Worm (Caenorhabditis elegans) whole organism, young adult: ENCODE measurements around the gene hsd-2.
A peak's percentile ranks its signal among the peaks of the same experiment; 100 is the strongest.

ENCODE experiments used
- B0019.2 ChIP-seq: fragments of 200-800 bp; sonication (Bioruptor generic); conservative IDR thresholded peaks from 2 replicates; pipeline ENCODE4 v1.3.6; 2022; ENCODE audit warnings: missing genetic modification reagents, missing genetic modification characterization, missing compliant biosample characterization
- F22D6.2 ChIP-seq: sonication (generic microtip); optimal IDR thresholded peaks from 2 replicates; lab custom pipeline; 2016; ENCODE audit warnings: mild to moderate bottlenecking, missing genetic modification characterization, missing compliant biosample characterization
- F23B12.7 ChIP-seq: sonication (generic microtip); optimal IDR thresholded peaks from 2 replicates; lab custom pipeline; 2017; ENCODE audit warnings: missing genetic modification characterization, mild to moderate bottlenecking, missing compliant biosample characterization, antibody characterized with exemption, moderate library complexity; ENCODE audit not compliant: insufficient read depth
- F39B2.1 ChIP-seq: fragments of 200-800 bp; sonication (Bioruptor generic); IDR thresholded peaks from 2 replicates; pipeline ENCODE4 v1.3.6; 2022; ENCODE audit warnings: missing genetic modification reagents, missing genetic modification characterization, missing compliant biosample characterization
- F49E8.2 ChIP-seq: sonication (generic microtip); optimal IDR thresholded peaks from 3 replicates; lab custom pipeline; 2017; ENCODE audit warnings: missing genetic modification characterization, mild to moderate bottlenecking, missing compliant biosample characterization, antibody characterized with exemption, moderate library complexity; ENCODE audit not compliant: insufficient read depth
- F52B5.7 ChIP-seq: sonication (generic microtip); optimal IDR thresholded peaks from 2 replicates; lab custom pipeline; 2016; ENCODE audit warnings: mild to moderate bottlenecking, missing genetic modification characterization, missing compliant biosample characterization
- Y53G8AR.9 ChIP-seq: fragments of 200-800 bp; sonication (Bioruptor generic); conservative IDR thresholded peaks from 2 replicates; pipeline ENCODE4 v1.3.6; 2022; ENCODE audit warnings: missing genetic modification reagents, missing genetic modification characterization, missing compliant biosample characterization
- akir-1 ChIP-seq: fragments of 200-800 bp; sonication (Bioruptor generic); optimal IDR thresholded peaks from 2 replicates; lab custom pipeline; 2018; ENCODE audit warnings: mild to moderate bottlenecking, missing genetic modification characterization, moderate library complexity, missing compliant biosample characterization
- athp-1 ChIP-seq: sonication (generic microtip); optimal IDR thresholded peaks from 2 replicates; lab custom pipeline; 2017; ENCODE audit warnings: mild to moderate bottlenecking, missing genetic modification characterization, missing compliant biosample characterization
- bed-1 ChIP-seq: fragments of 200-800 bp; sonication (Bioruptor generic); IDR thresholded peaks from 2 replicates; pipeline ENCODE4 v1.3.6; 2022; ENCODE audit warnings: missing genetic modification reagents, missing genetic modification characterization, missing compliant biosample characterization
- bed-2 ChIP-seq: fragments of 200-800 bp; sonication (Bioruptor generic); IDR thresholded peaks from 2 replicates; pipeline ENCODE4 v1.3.6; 2022; ENCODE audit warnings: missing genetic modification reagents, missing genetic modification characterization, missing compliant biosample characterization
- ccch-3 ChIP-seq: fragments of 200-800 bp; sonication (Bioruptor generic); optimal IDR thresholded peaks from 2 replicates; lab custom pipeline; 2018; ENCODE audit warnings: mild to moderate bottlenecking, missing genetic modification characterization, missing compliant biosample characterization
- cebp-1 ChIP-seq, 2 experiments: fragments of 200-800 bp in 1 of 2; sonication (Bioruptor generic) in 1 of 2; sonication (generic microtip) in 1 of 2; IDR thresholded peaks in 1 of 2; optimal IDR thresholded peaks in 1 of 2; 2 replicates each; pipeline versions ENCODE4 v1.3.6 to Lab custom; 2017 to 2022; ENCODE audit warnings: missing compliant biosample characterization in 2 of 2, missing genetic modification characterization in 2 of 2, mild to moderate bottlenecking in 1 of 2, missing genetic modification reagents in 1 of 2, moderate library complexity in 1 of 2
- ceh-100 ChIP-seq: fragments of 200-800 bp; sonication (Bioruptor generic); IDR thresholded peaks from 2 replicates; pipeline ENCODE4 v1.3.6; 2022; ENCODE audit warnings: missing genetic modification reagents, missing genetic modification characterization, missing compliant biosample characterization
- ceh-27 ChIP-seq: fragments of 200-800 bp; sonication (Bioruptor generic); optimal IDR thresholded peaks from 2 replicates; lab custom pipeline; 2018; ENCODE audit warnings: mild to moderate bottlenecking, missing genetic modification characterization, moderate library complexity, missing compliant biosample characterization
- ceh-79 ChIP-seq: sonication (generic microtip); optimal IDR thresholded peaks from 2 replicates; lab custom pipeline; 2017; ENCODE audit warnings: mild to moderate bottlenecking, missing genetic modification characterization, missing compliant biosample characterization
- die-1 ChIP-seq: sonication (generic microtip); optimal IDR thresholded peaks from 2 replicates; lab custom pipeline; 2016; ENCODE audit warnings: missing genotype, mild to moderate bottlenecking, missing genetic modification characterization, missing compliant biosample characterization
- dox-1 ChIP-seq: fragments of 200-800 bp; sonication (Bioruptor generic); IDR thresholded peaks from 2 replicates; pipeline ENCODE4 v1.3.6; 2022; ENCODE audit warnings: missing genetic modification reagents, missing genetic modification characterization, missing compliant biosample characterization
- ekl-4 ChIP-seq: fragments of 200-800 bp; sonication (Bioruptor generic); IDR thresholded peaks from 2 replicates; pipeline ENCODE4 v1.3.6; 2022; ENCODE audit warnings: missing genetic modification reagents, missing genetic modification characterization, missing compliant biosample characterization
- hlh-12 ChIP-seq: sonication (generic microtip); optimal IDR thresholded peaks from 2 replicates; lab custom pipeline; 2016; ENCODE audit warnings: missing genetic modification characterization, missing compliant biosample characterization
- hmg-1.2 ChIP-seq: fragments of 200-800 bp; sonication (Bioruptor generic); IDR thresholded peaks from 2 replicates; pipeline ENCODE4 v1.3.6; 2022; ENCODE audit warnings: missing genetic modification reagents, missing genetic modification characterization, missing compliant biosample characterization
- hsf-1 ChIP-seq: fragments of 200-800 bp; sonication (Bioruptor generic); IDR thresholded peaks from 2 replicates; pipeline ENCODE4 v1.3.6; 2022; ENCODE audit warnings: missing genetic modification reagents, missing genetic modification characterization, missing compliant biosample characterization
- lag-1 ChIP-seq: fragments of 200-800 bp; sonication (Bioruptor generic); IDR thresholded peaks from 2 replicates; pipeline ENCODE4 v1.3.6; 2022; ENCODE audit warnings: missing genetic modification reagents, missing genetic modification characterization, missing compliant biosample characterization
- let-526 ChIP-seq: fragments of 200-800 bp; sonication (Bioruptor generic); IDR thresholded peaks from 2 replicates; pipeline ENCODE4 v1.3.6; 2022; ENCODE audit warnings: missing genetic modification reagents, missing genetic modification characterization, missing compliant biosample characterization
- lin-26 ChIP-seq: fragments of 200-800 bp; sonication (Bioruptor generic); IDR thresholded peaks from 2 replicates; pipeline ENCODE4 v1.3.6; 2022; ENCODE audit warnings: missing genetic modification reagents, missing genetic modification characterization, missing compliant biosample characterization
- lin-35 ChIP-seq, 3 experiments: fragments of 150-350 bp in 2 of 3; sonication (generic microtip) in 1 of 3; optimal IDR thresholded peaks; 2 replicates each; lab custom pipeline; 2014 to 2018; ENCODE audit warnings: missing biosample characterization in 3 of 3, missing genetic modification characterization in 3 of 3, missing genetic modification reagents in 3 of 3
- lir-1 ChIP-seq: fragments of 200-800 bp; sonication (Bioruptor generic); conservative IDR thresholded peaks from 2 replicates; pipeline ENCODE4 v1.3.6; 2022; ENCODE audit warnings: missing genetic modification reagents, missing genetic modification characterization, missing compliant biosample characterization
- madf-6 ChIP-seq: fragments of 200-800 bp; sonication (Bioruptor generic); IDR thresholded peaks from 2 replicates; pipeline ENCODE4 v1.3.6; 2022; ENCODE audit warnings: missing genetic modification reagents, missing genetic modification characterization, missing compliant biosample characterization
- madf-8 ChIP-seq: fragments of 200-800 bp; sonication (Bioruptor generic); conservative IDR thresholded peaks from 2 replicates; pipeline ENCODE4 v1.3.6; 2022; ENCODE audit warnings: missing genetic modification reagents, missing genetic modification characterization, missing compliant biosample characterization
- mcd-1 ChIP-seq: fragments of 200-800 bp; sonication (Bioruptor generic); IDR thresholded peaks from 2 replicates; pipeline ENCODE4 v1.3.6; 2022; ENCODE audit warnings: missing genetic modification reagents, missing genetic modification characterization, missing compliant biosample characterization
- nfya-1 ChIP-seq: sonication (generic microtip); optimal IDR thresholded peaks from 2 replicates; lab custom pipeline; 2017; ENCODE audit warnings: antibody characterized with exemption, missing compliant biosample characterization, missing genetic modification characterization, borderline replicate concordance; ENCODE audit not compliant: insufficient read depth
- nfyb-1 ChIP-seq: fragments of 200-800 bp; sonication (Bioruptor generic); IDR thresholded peaks from 2 replicates; pipeline ENCODE4 v1.3.6; 2022; ENCODE audit warnings: missing genetic modification reagents, missing genetic modification characterization, missing compliant biosample characterization
- nhr-120 ChIP-seq: fragments of 200-800 bp; sonication (Bioruptor generic); IDR thresholded peaks from 2 replicates; pipeline ENCODE4 v1.3.6; 2022; ENCODE audit warnings: missing genetic modification characterization, missing compliant biosample characterization
- nhr-80 ChIP-seq: sonication (generic microtip); optimal IDR thresholded peaks from 2 replicates; lab custom pipeline; 2016; ENCODE audit warnings: missing genetic modification characterization, missing compliant biosample characterization
- pbrm-1 ChIP-seq: fragments of 200-800 bp; sonication (Bioruptor generic); IDR thresholded peaks from 2 replicates; pipeline ENCODE4 v1.3.6; 2022; ENCODE audit warnings: missing genetic modification reagents, missing genetic modification characterization, missing compliant biosample characterization
- pha-4 ChIP-seq: fragments of 150-350 bp; sonication (generic microtip); optimal IDR thresholded peaks from 2 replicates; lab custom pipeline; 2014; ENCODE audit warnings: missing biosample characterization, missing genetic modification reagents, missing genetic modification characterization
- rcor-1 ChIP-seq: fragments of 200-800 bp; sonication (Bioruptor generic); IDR thresholded peaks from 2 replicates; pipeline ENCODE4 v1.3.6; 2022; ENCODE audit warnings: missing genetic modification reagents, missing genetic modification characterization, missing compliant biosample characterization
- snpc-3.4 ChIP-seq: sonication (generic microtip); optimal IDR thresholded peaks from 2 replicates; lab custom pipeline; 2017; ENCODE audit warnings: missing genetic modification characterization, mild to moderate bottlenecking, missing compliant biosample characterization, antibody characterized with exemption, moderate library complexity, missing genotype, missing genetic modification reagents
- snpc-4 ChIP-seq, 5 experiments: fragments of 150-350 bp in 1 of 5; sonication (generic microtip) in 4 of 5; optimal IDR thresholded peaks; 2 replicates each; lab custom pipeline; 2014 to 2018; ENCODE audit warnings: missing genetic modification characterization in 5 of 5, missing biosample characterization in 3 of 5, antibody characterized with exemption in 2 of 5, mild to moderate bottlenecking in 2 of 5, missing compliant biosample characterization in 2 of 5, missing genotype in 2 of 5, moderate library complexity in 2 of 5, missing genetic modification reagents in 1 of 5
- tbp1 ChIP-seq: fragments of 200-800 bp; sonication (Bioruptor generic); optimal IDR thresholded peaks from 2 replicates; lab custom pipeline; 2018; ENCODE audit warnings: mild to moderate bottlenecking, missing genetic modification characterization, missing compliant biosample characterization
- xnd-1 ChIP-seq: sonication (generic microtip); optimal IDR thresholded peaks from 2 replicates; lab custom pipeline; 2016; ENCODE audit warnings: missing genotype, missing genetic modification reagents, missing genetic modification characterization, missing compliant biosample characterization
- zfh-2 ChIP-seq: fragments of 200-800 bp; sonication (Bioruptor generic); conservative IDR thresholded peaks from 2 replicates; pipeline ENCODE4 v1.3.6; 2022; ENCODE audit warnings: missing genetic modification reagents, missing genetic modification characterization, missing compliant biosample characterization
- ztf-28 ChIP-seq: fragments of 200-800 bp; sonication (Bioruptor generic); IDR thresholded peaks from 2 replicates; pipeline ENCODE4 v1.3.6; 2022; ENCODE audit warnings: missing genetic modification reagents, missing genetic modification characterization, missing compliant biosample characterization
- ztf-6 ChIP-seq: fragments of 200-800 bp; sonication (Bioruptor generic); IDR thresholded peaks from 2 replicates; pipeline ENCODE4 v1.3.6; 2022; ENCODE audit warnings: missing genetic modification reagents, missing genetic modification characterization, missing compliant biosample characterization

hsd-2 gene

DNA sequence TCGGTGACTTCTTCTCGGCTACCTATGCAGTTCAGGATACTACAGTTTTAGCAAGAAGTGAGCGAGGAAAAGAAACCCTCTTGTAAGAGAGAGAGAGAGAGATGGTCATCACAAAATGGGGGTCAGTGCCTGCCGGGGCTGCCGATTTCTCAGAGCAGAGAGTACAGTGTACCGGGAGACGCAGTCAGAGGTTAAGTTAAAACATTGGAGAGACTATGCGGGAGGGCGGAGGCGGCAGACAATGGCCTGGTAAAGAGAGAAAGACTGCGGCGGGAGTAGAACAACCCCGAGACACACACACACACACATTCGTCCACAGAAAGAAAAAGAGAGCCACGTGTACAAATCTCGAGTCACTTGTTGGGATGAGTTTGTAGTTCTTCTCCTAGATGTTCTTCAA is 33.6 kb upstream of the hsd-2 start:
- TF ChIP-seq athp-1 (no peak), die-1 (tag; lab: Kevin White, UChicago) (no peak), lin-35 (GFP tag; optimal IDR thresholded peaks at IDR 0.05; lab: Kevin White, UChicago) (peak in 1 of 3 experiments; percentile 19), tbp1 (GFP tag; lab: Kevin White, UChicago) (peak; percentile 17), zfh-2 (GFP tag; lab: Robert Waterston, UW) (peak; percentile 76), mcd-1 (GFP tag; lab: Robert Waterston, UW) (peak; percentile 40), nfyb-1 (GFP tag; lab: Robert Waterston, UW) (peak; percentile 37), ceh-27 (GFP tag; lab: Kevin White, UChicago) (peak; percentile 50), B0019.2 (GFP tag; lab: Robert Waterston, UW) (no peak), dox-1 (GFP tag; lab: Robert Waterston, UW) (no peak), F49E8.2 (tag; lab: Kevin White, UChicago) (no peak), ccch-3 (GFP tag; lab: Kevin White, UChicago) (no peak), xnd-1 (tag; lab: Kevin White, UChicago) (no peak), rcor-1 (GFP tag; lab: Robert Waterston, UW) (no peak), ztf-6 (GFP tag; lab: Robert Waterston, UW) (peak; percentile 41; the same call in 1 of the 2 replicates), snpc-3.4 (no peak), let-526 (GFP tag; lab: Robert Waterston, UW) (no peak), akir-1 (GFP tag; lab: Kevin White, UChicago) (no peak), hmg-1.2 (GFP tag; lab: Robert Waterston, UW) (peak; percentile 90), nhr-120 (GFP tag; lab: Robert Waterston, UW) (no peak), ceh-79 (tag; lab: Kevin White, UChicago) (no peak), F23B12.7 (tag; lab: Kevin White, UChicago) (no peak), F39B2.1 (GFP tag; lab: Robert Waterston, UW) (no peak), F22D6.2 (no peak), ekl-4 (GFP tag; lab: Robert Waterston, UW) (no peak), cebp-1 (GFP tag; IDR thresholded peaks at IDR 0.05; lab: Robert Waterston, UW) (no peak), cebp-1 (tag; optimal IDR thresholded peaks at IDR 0.05; lab: Kevin White, UChicago) (peak; percentile 56), lin-26 (GFP tag; lab: Robert Waterston, UW) (peak; percentile 70; the same call in 1 of the 2 replicates), pha-4 (tag; lab: Kevin White, UChicago) (no peak), nhr-80 (tag; lab: Kevin White, UChicago) (no peak), lir-1 (GFP tag; lab: Robert Waterston, UW) (0 out of 2 replicates have a peak, but pooled peaks have one; percentile 31)

DNA sequence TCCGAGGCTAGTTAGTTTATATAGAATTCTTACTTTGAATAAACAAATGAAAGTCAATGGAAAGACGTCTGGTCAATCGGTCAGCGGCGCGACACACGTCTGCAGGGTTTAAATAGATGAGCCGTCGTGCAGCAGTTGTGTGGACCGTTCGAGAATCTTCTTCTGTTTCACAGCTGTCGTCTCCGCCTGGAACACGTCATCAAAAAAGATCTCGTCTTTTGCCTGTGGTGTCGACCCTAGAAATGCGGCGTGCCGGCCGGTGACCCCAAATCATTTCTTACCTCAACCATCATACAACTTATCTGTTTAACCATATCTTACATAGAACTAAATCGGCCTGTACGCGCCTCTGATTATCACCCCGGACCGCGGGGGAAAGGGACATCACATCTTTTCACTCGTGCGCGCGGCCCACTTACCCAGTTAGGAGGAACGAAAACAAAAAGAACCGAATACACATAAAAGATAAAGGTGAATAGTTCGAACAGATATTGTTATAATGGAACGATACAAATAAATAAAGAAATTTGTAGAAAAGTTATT is 32.9 kb upstream of the hsd-2 start:
- TF ChIP-seq bed-1 (GFP tag; lab: Robert Waterston, UW) = no peak
- TF ChIP-seq bed-2 (GFP tag; lab: Robert Waterston, UW) = no peak
- TF ChIP-seq pbrm-1 (GFP tag; lab: Robert Waterston, UW) = no peak
- TF ChIP-seq F22D6.2 = no peak
- no peak for TF ChIP-seq snpc-4 (GFP tag; optimal IDR thresholded peaks at IDR 0.05; lab: Kevin White, UChicago)
- no peak for TF ChIP-seq snpc-4 (tag; optimal IDR thresholded peaks at IDR 0.05; lab: Kevin White, UChicago)
- TF ChIP-seq tbp1 (GFP tag; lab: Kevin White, UChicago) = no peak
- TF ChIP-seq hlh-12 (tag; lab: Kevin White, UChicago) = no peak
- TF ChIP-seq hsf-1 = peak; percentile 67; the same call in 1 of the 2 replicates
- no peak for TF ChIP-seq madf-8 (GFP tag; lab: Robert Waterston, UW)
- TF ChIP-seq nhr-120 (GFP tag; lab: Robert Waterston, UW) = no peak
- TF ChIP-seq madf-6 (GFP tag; lab: Robert Waterston, UW) = 0 out of 2 replicates have a peak, but pooled peaks have one; percentile 6
- TF ChIP-seq ztf-28 (GFP tag; lab: Robert Waterston, UW) = no peak
- no peak for TF ChIP-seq Y53G8AR.9
- TF ChIP-seq hmg-1.2 (GFP tag; lab: Robert Waterston, UW) = no peak
- TF ChIP-seq F52B5.7 (tag; lab: Kevin White, UChicago) = no peak
- no peak for TF ChIP-seq ccch-3 (GFP tag; lab: Kevin White, UChicago)
- no peak for TF ChIP-seq ceh-100
- TF ChIP-seq nfya-1 (tag; lab: Kevin White, UChicago) = no peak
- no peak for TF ChIP-seq lag-1 (GFP tag; lab: Robert Waterston, UW)
- TF ChIP-seq zfh-2 (GFP tag; lab: Robert Waterston, UW) = 0 out of 2 replicates have a peak, but pooled peaks have one; percentile 21
- TF ChIP-seq, all 124 proteins: peak for 3
